Worm (Caenorhabditis elegans) whole organism, mixed stage, embryonic: ENCODE results near the gene pgm-1.
"Not testable (repeated sequence)": the region's sequence is repeated elsewhere in the genome, so short reads cannot be mapped to it uniquely, and the experiment has no call there.

ENCODE experiments used
- M03D4.4 ChIP-seq: sonication (generic microtip); optimal IDR thresholded peaks from 2 replicates; lab custom pipeline; 2017; ENCODE audit warnings: mild to moderate bottlenecking, missing genetic modification characterization, missing compliant biosample characterization
- ceh-39 ChIP-seq: fragments of 150-350 bp; optimal IDR thresholded peaks from 2 replicates; lab custom pipeline; 2014; ENCODE audit warnings: missing biosample characterization, missing genetic modification characterization
- ceh-43 ChIP-seq: fragments of 200-800 bp; sonication (Bioruptor generic); optimal IDR thresholded peaks from 2 replicates; lab custom pipeline; 2018; ENCODE audit warnings: mild to moderate bottlenecking, missing genetic modification characterization, moderate library complexity, missing compliant biosample characterization
- ceh-83 ChIP-seq: fragments of 200-800 bp; sonication (Bioruptor generic); optimal IDR thresholded peaks from 2 replicates; lab custom pipeline; 2018; ENCODE audit warnings: mild to moderate bottlenecking, missing genetic modification characterization, missing compliant biosample characterization
- ces-1 ChIP-seq: fragments of 150-350 bp; optimal IDR thresholded peaks from 2 replicates; lab custom pipeline; 2014; ENCODE audit warnings: missing biosample characterization, missing genetic modification reagents, missing genetic modification characterization
- elt-1 ChIP-seq: sonication (generic microtip); optimal IDR thresholded peaks from 2 replicates; lab custom pipeline; 2017; ENCODE audit warnings: missing genetic modification characterization, mild to moderate bottlenecking, missing compliant biosample characterization, antibody characterized with exemption, moderate library complexity, borderline replicate concordance; ENCODE audit not compliant: insufficient read depth
- elt-3 ChIP-seq: fragments of 150-350 bp; optimal IDR thresholded peaks from 2 replicates; lab custom pipeline; 2014; ENCODE audit warnings: missing biosample characterization, missing genetic modification characterization
- flh-1 ChIP-seq: fragments of 200-800 bp; sonication (Bioruptor generic); optimal IDR thresholded peaks from 2 replicates; lab custom pipeline; 2018; ENCODE audit warnings: mild to moderate bottlenecking, missing genetic modification characterization, moderate library complexity, missing compliant biosample characterization
- lin-32 ChIP-seq: fragments of 200-800 bp; sonication (Bioruptor generic); optimal IDR thresholded peaks from 2 replicates; lab custom pipeline; 2018; ENCODE audit warnings: mild to moderate bottlenecking, missing genetic modification characterization, missing compliant biosample characterization
- lsy-2 ChIP-seq: fragments of 150-350 bp; optimal IDR thresholded peaks from 2 replicates; lab custom pipeline; 2014; ENCODE audit warnings: missing biosample characterization, missing genetic modification characterization
- mab-5 ChIP-seq: fragments of 150-350 bp; optimal IDR thresholded peaks from 2 replicates; lab custom pipeline; 2014; ENCODE audit warnings: missing biosample characterization, missing genetic modification characterization
- mls-2 ChIP-seq: sonication (generic microtip); optimal IDR thresholded peaks from 2 replicates; lab custom pipeline; 2016; ENCODE audit warnings: mild to moderate bottlenecking, missing genetic modification characterization, moderate library complexity, missing compliant biosample characterization
- nhr-12 ChIP-seq: fragments of 150-350 bp; optimal IDR thresholded peaks from 2 replicates; lab custom pipeline; 2014; ENCODE audit warnings: missing biosample characterization, missing genetic modification characterization
- nhr-2 ChIP-seq: fragments of 150-350 bp; optimal IDR thresholded peaks from 2 replicates; lab custom pipeline; 2014; ENCODE audit warnings: missing biosample characterization, missing genetic modification characterization
- nhr-237 ChIP-seq: fragments of 150-350 bp; optimal IDR thresholded peaks from 2 replicates; lab custom pipeline; 2014; ENCODE audit warnings: missing biosample characterization, missing genetic modification characterization
- nhr-76 ChIP-seq: sonication (generic microtip); optimal IDR thresholded peaks from 2 replicates; lab custom pipeline; 2017; ENCODE audit warnings: missing biosample characterization, missing genetic modification characterization
- pha-4 ChIP-seq: fragments of 150-350 bp; optimal IDR thresholded peaks from 2 replicates; lab custom pipeline; 2018; ENCODE audit warnings: missing biosample characterization, missing genetic modification reagents, missing genetic modification characterization
- snpc-4 ChIP-seq: fragments of 150-350 bp; optimal IDR thresholded peaks from 2 replicates; lab custom pipeline; 2014; ENCODE audit warnings: missing biosample characterization, missing genetic modification characterization
- sptf-1 ChIP-seq: sonication (generic microtip); optimal IDR thresholded peaks from 2 replicates; lab custom pipeline; 2017; ENCODE audit warnings: mild to moderate bottlenecking, missing genetic modification characterization, moderate library complexity, missing compliant biosample characterization
- unc-39 ChIP-seq: fragments of 150-350 bp; optimal IDR thresholded peaks from 2 replicates; lab custom pipeline; 2014; ENCODE audit warnings: missing biosample characterization, missing genetic modification characterization
- unc-62 ChIP-seq: fragments of 150-350 bp; optimal IDR thresholded peaks from 2 replicates; lab custom pipeline; 2014; ENCODE audit warnings: missing biosample characterization, missing genetic modification reagents, missing genetic modification characterization
- zip-8 ChIP-seq: fragments of 150-350 bp; optimal IDR thresholded peaks from 2 replicates; lab custom pipeline; 2014; ENCODE audit warnings: missing biosample characterization, missing genetic modification characterization
- ztf-11 ChIP-seq: fragments of 150-350 bp; optimal IDR thresholded peaks from 2 replicates; lab custom pipeline; 2014; ENCODE audit warnings: missing biosample characterization, missing genetic modification characterization

Gene pgm-1

DNA sequence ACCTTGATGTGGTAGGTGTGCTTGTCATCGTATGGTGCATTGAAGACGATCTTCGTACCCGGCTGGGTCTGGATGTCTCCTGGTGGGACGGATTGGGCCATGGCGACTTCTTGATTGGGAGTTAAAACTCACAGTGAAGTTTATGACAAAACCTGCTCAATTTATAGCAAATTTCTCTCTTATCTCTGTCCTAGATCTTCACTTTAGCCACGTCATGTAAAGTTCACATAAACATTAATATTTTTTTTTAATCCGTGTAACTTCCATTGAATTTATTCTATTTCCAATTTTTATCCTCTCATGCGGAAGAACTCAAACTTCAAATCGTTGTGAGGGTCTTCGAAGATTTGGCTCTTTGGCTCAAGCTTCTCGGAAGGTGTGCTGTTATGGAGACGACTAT is 27.2 kb downstream of the pgm-1 start, which contains the start of gene msp-31:
TSS of gene msp-31 (minus strand) at position 101 of the 400 bp plus-strand sequence.
- not testable (repeated sequence) for TF ChIP-seq elt-3 (tag; lab: Kevin White, UChicago); ceh-83 (GFP tag; lab: Kevin White, UChicago); lsy-2 (tag; lab: Kevin White, UChicago)
- TF ChIP-seq, all 35 proteins: peak for 0; not testable (repeated sequence) for 35

DNA sequence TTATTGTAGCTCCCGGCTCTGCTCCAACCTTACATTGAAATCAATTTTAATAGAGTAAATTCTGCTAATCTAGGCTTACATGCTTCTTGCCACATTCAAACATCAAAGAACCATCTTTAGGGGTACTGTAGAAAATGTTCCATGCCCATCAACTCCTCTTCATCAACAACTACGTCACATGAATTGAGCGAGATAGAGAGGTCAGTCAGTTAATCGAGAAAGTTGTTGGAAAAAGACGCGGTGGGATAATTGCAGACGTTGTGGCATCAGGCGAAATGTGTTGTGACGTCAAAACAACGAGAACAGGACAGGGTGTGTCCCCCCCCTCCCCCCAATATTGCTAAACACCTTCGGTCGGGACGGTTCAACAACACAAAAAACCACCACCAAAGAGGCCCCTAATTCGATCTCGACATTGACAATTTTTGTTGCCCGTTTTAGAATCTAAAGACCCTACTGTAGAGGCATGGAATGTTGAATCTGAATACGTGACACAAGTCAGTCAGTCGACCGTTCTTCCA is 29.3 kb downstream of the pgm-1 start:
- TF ChIP-seq elt-1: no peak
- TF ChIP-seq nhr-2 (tag; lab: Kevin White, UChicago): peak; percentile 64
- TF ChIP-seq lsy-2 (tag; lab: Kevin White, UChicago): no peak
- no peak for TF ChIP-seq flh-1 (GFP tag; lab: Kevin White, UChicago)
- TF ChIP-seq pha-4 (tag; lab: Kevin White, UChicago): no peak

DNA sequence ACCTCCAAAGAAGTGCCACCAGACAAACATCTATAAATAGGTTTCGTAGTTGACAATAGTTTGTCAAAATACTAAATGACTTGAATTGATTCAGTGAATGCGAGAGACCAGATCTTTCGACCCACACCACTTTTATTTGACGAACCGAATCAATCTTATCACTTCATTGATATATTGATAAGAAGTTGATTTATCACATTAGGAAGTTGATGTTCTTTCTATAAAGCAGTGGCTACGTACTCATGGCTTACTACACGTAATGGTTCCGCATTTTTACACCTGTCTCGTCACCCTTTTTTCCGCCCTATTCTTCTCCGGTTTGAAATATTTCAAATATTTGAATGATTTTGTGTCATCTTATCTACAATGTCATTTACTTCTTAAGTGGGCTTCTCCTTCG is 31.4 kb downstream of the pgm-1 start:
- TF ChIP-seq unc-62 (GFP tag; lab: Kevin White, UChicago) (no peak), unc-39 (tag; lab: Kevin White, UChicago) (no peak), nhr-12 (tag; lab: Kevin White, UChicago) (no peak), ztf-11 (tag; lab: Kevin White, UChicago) (no peak), M03D4.4 (no peak), nhr-76 (tag; lab: Kevin White, UChicago) (no peak)

DNA sequence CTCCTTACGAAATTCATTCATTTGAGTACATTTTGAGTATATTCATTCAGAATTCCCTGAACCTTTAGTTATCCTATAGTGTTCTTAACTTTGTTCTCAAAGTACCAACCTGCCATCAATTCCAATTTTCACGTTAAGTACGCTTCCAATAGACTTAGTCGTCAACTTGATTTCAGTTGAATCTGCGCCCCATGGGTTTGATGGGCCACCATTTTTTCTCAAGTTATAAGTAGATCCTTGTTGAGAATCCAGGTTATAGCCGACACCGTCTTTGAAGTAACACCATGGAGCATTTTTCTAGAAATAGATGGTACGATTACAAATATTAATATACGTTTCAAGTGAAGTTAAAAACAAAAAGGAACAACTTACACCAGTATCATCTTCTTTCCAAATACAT is 35.5 kb downstream of the pgm-1 start:
- no peak for TF ChIP-seq lin-32 (GFP tag; lab: Kevin White, UChicago)
- TF ChIP-seq ceh-83 (GFP tag; lab: Kevin White, UChicago): no peak
- no peak for TF ChIP-seq snpc-4 (tag; lab: Kevin White, UChicago)

DNA sequence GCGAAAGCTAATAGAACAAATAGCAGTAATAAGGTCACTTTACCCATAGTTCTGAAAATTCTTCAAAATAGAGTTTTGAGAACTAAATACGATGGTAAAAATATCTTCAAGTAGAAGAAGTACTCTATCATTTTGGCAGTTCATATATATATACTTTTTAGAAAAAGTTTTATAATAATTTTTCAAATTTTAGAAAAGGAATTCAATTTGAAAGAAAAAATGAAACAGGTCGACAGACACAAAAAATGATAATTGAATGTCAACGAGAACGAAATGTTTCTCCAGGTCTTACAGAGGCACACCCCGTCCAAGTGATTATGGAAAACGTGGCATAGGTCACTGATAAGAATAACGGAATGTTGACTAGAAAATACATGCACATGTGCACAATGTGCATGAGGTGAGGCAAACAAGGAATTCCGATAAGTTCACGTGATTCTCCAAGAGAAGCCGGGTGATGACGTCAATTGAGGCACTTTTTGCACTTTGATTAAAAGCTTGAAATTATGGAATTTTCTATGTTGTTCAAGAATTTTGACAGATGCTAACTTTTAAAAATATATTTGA is 36.0 kb downstream of the pgm-1 start, which contains the start of gene aagr-2:
TSS of gene aagr-2 (minus strand) at position 51 of the 567 bp plus-strand sequence.
- no peak for TF ChIP-seq mab-5
- TF ChIP-seq sptf-1 (tag; lab: Kevin White, UChicago): no peak
- no peak for TF ChIP-seq pha-4 (tag; lab: Kevin White, UChicago)
- no peak for TF ChIP-seq zip-8 (tag; lab: Kevin White, UChicago)

DNA sequence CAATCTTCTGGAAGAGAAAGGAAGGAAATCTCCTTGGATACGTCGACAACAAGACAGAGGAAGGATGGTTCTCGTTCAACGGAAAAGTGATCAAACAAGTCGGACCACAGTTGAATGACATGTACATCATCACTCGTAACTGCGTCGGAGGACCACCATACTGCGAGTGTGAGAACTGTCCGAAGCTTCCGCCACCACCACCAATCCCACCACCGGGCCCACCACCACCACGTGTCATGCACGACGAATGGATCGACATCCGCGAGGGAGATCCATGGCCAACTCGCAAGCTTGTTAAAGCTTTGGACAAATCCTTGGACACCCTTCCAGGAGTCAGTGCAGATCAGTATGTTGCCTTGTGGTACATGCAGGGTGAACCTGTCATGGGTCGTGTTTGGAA is 42.0 kb downstream of the pgm-1 start:
- TF ChIP-seq ztf-11 (tag; lab: Kevin White, UChicago) (no peak), ceh-43 (no peak), nhr-76 (tag; lab: Kevin White, UChicago) (no peak), lsy-2 (tag; lab: Kevin White, UChicago) (no peak)

DNA sequence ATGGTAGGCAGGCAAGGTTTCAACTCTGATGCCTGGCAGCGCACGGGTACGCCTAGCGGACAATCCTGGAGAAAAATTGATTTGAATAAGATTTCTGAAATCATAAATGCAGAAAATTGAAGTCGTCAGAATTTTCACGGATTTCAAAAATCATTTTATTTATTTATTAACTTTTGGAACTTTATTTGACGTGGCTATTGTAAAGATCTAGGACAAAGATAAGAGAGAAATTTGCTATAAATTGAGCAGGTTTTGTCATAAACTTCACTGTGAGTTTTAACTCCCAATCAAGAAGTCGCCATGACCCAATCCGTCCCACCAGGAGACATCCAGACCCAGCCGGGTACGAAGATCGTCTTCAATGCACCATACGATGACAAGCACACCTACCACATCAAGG is 43.5 kb downstream of the pgm-1 start, which contains the start of gene msp-152:
TSS of gene msp-152 (plus strand) at position 301 of the 400 bp plus-strand sequence.
- TF ChIP-seq ceh-43; unc-62 (GFP tag; lab: Kevin White, UChicago); unc-39 (tag; lab: Kevin White, UChicago): not testable (repeated sequence)
- TF ChIP-seq, all 35 proteins: peak for 0; not testable (repeated sequence) for 35

DNA sequence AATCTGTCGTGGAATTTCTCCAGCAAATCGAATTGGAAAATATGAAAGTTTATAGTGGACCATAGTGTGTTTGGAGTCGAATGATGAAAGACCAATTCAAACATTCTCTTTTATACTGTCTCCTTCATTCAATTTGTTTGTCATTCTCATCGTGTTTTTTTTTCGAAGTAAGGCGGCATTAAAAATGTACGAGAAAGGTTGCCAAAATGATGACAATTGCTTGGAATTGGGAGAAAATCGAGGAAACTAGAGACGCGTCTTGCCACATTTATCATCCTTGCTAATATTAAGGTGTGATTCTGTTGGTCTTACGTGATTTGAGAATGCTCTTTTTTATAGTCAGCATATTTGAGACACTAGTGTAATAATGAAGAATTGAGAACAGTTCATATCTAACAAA is 45.7 kb downstream of the pgm-1 start, which contains the start of gene gst-30:
TSS of gene gst-30 (minus strand) at position 101 of the 400 bp plus-strand sequence.
- TF ChIP-seq nhr-237 (tag; lab: Kevin White, UChicago): no peak

DNA sequence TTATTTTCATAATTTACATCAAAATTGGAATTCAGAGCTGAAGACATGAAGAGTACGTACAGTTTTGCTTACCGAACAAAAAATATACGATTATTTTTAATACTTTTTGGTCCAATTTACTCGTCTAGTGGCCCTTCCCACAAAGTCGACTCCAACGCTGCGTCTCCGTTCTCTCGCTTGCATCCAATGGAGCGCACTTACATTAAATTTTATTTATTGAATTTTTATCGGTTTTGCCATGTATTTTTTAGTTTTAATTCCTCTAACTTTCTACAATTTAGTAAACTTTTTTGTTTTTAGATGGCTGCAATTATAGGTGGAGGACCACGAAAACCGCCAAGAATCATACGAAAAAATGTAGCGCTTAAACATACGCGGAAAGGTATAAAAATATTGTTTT is 46.3 kb downstream of the pgm-1 start, which contains the start of gene ZK546.5:
TSS of gene ZK546.5 (plus strand) at position 301 of the 400 bp plus-strand sequence.
- TF ChIP-seq mls-2 (no peak), ceh-39 (tag; lab: Kevin White, UChicago) (peak; percentile 39), ces-1 (GFP tag; lab: Kevin White, UChicago) (peak; percentile 71), unc-39 (tag; lab: Kevin White, UChicago) (no peak), elt-1 (no peak)
